Fruit fly (Drosophila melanogaster) whole organism, embryonic: ENCODE measurements around the gene asun.

ENCODE experiments used
- Atf-2 ChIP-seq: fragments of 200-800 bp; sonication (Bioruptor generic); optimal IDR thresholded peaks from 2 replicates; lab custom pipeline; 2016; ENCODE audit warnings: missing biosample characterization, missing genetic modification characterization
- CG1024 ChIP-seq: fragments of 200-800 bp; sonication (Bioruptor generic); IDR thresholded peaks from 2 replicates; pipeline ENCODE4 v1.3.6; 2022; ENCODE audit warnings: missing biosample characterization, missing genetic modification characterization
- CG10462 ChIP-seq: fragments of 200-800 bp; sonication (Bioruptor generic); optimal IDR thresholded peaks from 2 replicates; lab custom pipeline; 2016; ENCODE audit warnings: missing biosample characterization, missing genetic modification characterization
- CG10543 ChIP-seq: fragments of 200-800 bp; sonication (Bioruptor generic); optimal IDR thresholded peaks from 3 replicates; lab custom pipeline; 2017; ENCODE audit warnings: missing biosample characterization, mild to moderate bottlenecking, missing genetic modification characterization, moderate library complexity
- CG10959 ChIP-seq: fragments of 200-800 bp; sonication (Bioruptor generic); IDR thresholded peaks from 2 replicates; pipeline ENCODE4 v1.3.6; 2022; ENCODE audit warnings: missing biosample characterization, missing genetic modification characterization
- CG11247 ChIP-seq: fragments of 200-800 bp; sonication (Bioruptor generic); IDR thresholded peaks from 2 replicates; pipeline ENCODE4 v1.3.6; 2022; ENCODE audit warnings: missing biosample characterization, missing genetic modification characterization
- CG12299 ChIP-seq: fragments of 200-800 bp; sonication (Bioruptor generic); optimal IDR thresholded peaks from 2 replicates; lab custom pipeline; 2018; ENCODE audit warnings: missing biosample characterization, mild to moderate bottlenecking, missing genetic modification characterization
- CG1233 ChIP-seq: fragments of 200-800 bp; sonication (Bioruptor generic); optimal IDR thresholded peaks from 4 replicates; lab custom pipeline; 2018; ENCODE audit warnings: missing biosample characterization, mild to moderate bottlenecking, missing genetic modification characterization
- CG12942 ChIP-seq: fragments of 200-800 bp; sonication (Bioruptor generic); optimal IDR thresholded peaks from 3 replicates; lab custom pipeline; 2016; ENCODE audit warnings: missing biosample characterization, missing genetic modification characterization
- CG14441 ChIP-seq: fragments of 200-800 bp; sonication (Bioruptor generic); IDR thresholded peaks from 2 replicates; pipeline ENCODE4 v1.3.6; 2022; ENCODE audit warnings: missing biosample characterization, missing genetic modification characterization
- CG1602 ChIP-seq: fragments of 200-800 bp; sonication (Bioruptor generic); optimal IDR thresholded peaks from 3 replicates; lab custom pipeline; 2016; ENCODE audit warnings: missing biosample characterization, missing genetic modification characterization
- CG16779 ChIP-seq: fragments of 200-800 bp; sonication (Bioruptor generic); IDR thresholded peaks from 2 replicates; pipeline ENCODE4 v1.3.6; 2022; ENCODE audit warnings: missing biosample characterization, missing genetic modification characterization
- CG16813 ChIP-seq: fragments of 200-800 bp; sonication (Bioruptor generic); IDR thresholded peaks from 3 replicates; pipeline ENCODE4 v1.3.6; 2022; ENCODE audit warnings: missing biosample characterization, missing genetic modification characterization; ENCODE audit not compliant: partially characterized antibody
- CG18262 ChIP-seq: fragments of 200-800 bp; optimal IDR thresholded peaks from 3 replicates; lab custom pipeline; 2019; ENCODE audit warnings: missing biosample characterization, mild to moderate bottlenecking, missing genetic modification characterization, moderate library complexity
- CG2129 ChIP-seq: fragments of 200-800 bp; sonication (Bioruptor generic); IDR thresholded peaks from 2 replicates; pipeline ENCODE4 v1.3.6; 2022; ENCODE audit warnings: missing biosample characterization, missing genetic modification characterization; ENCODE audit not compliant: partially characterized antibody
- CG2712 ChIP-seq: fragments of 200-800 bp; optimal IDR thresholded peaks from 3 replicates; lab custom pipeline; 2019; ENCODE audit warnings: missing biosample characterization, mild to moderate bottlenecking, missing genetic modification characterization, moderate library complexity
- CG31224 ChIP-seq: fragments of 200-800 bp; sonication (Bioruptor generic); IDR thresholded peaks from 2 replicates; pipeline ENCODE4 v1.3.6; 2022; ENCODE audit warnings: missing biosample characterization, missing genetic modification characterization
- CG3407 ChIP-seq: fragments of 200-800 bp; sonication (Bioruptor generic); optimal IDR thresholded peaks from 2 replicates; lab custom pipeline; 2018; ENCODE audit warnings: missing biosample characterization, mild to moderate bottlenecking, missing genetic modification characterization
- CG4404 ChIP-seq: fragments of 200-800 bp; sonication (Bioruptor generic); IDR thresholded peaks from 2 replicates; pipeline ENCODE4 v1.3.6; 2022; ENCODE audit warnings: missing biosample characterization, missing genetic modification characterization
- CG4424 ChIP-seq: fragments of 200-800 bp; sonication (Bioruptor generic); optimal IDR thresholded peaks from 3 replicates; lab custom pipeline; 2016; ENCODE audit warnings: missing biosample characterization, missing genetic modification characterization
- CG9437 ChIP-seq: fragments of 200-800 bp; sonication (Bioruptor generic); optimal IDR thresholded peaks from 2 replicates; lab custom pipeline; 2018; ENCODE audit warnings: missing biosample characterization, mild to moderate bottlenecking, missing genetic modification characterization
- Dbx ChIP-seq: fragments of 200-800 bp; sonication (Bioruptor generic); IDR thresholded peaks from 3 replicates; pipeline ENCODE4 v1.3.6; 2022; ENCODE audit warnings: missing biosample characterization, missing genetic modification characterization
- Deaf1 ChIP-seq: fragments of 200-800 bp; optimal IDR thresholded peaks from 3 replicates; lab custom pipeline; 2019; ENCODE audit warnings: missing biosample characterization, mild to moderate bottlenecking, missing genetic modification characterization, moderate library complexity
- Dp ChIP-seq: fragments of 200-800 bp; sonication (Bioruptor generic); optimal IDR thresholded peaks from 2 replicates; lab custom pipeline; 2018; ENCODE audit warnings: missing biosample characterization, mild to moderate bottlenecking, missing genetic modification characterization, moderate library complexity
- Hr39 ChIP-seq: fragments of >200 bp; optimal IDR thresholded peaks from 2 replicates; lab custom pipeline; 2017
- MBD-R2 ChIP-seq: fragments of 200-800 bp; sonication (Bioruptor generic); IDR thresholded peaks from 2 replicates; pipeline ENCODE4 v1.3.6; 2022; ENCODE audit warnings: missing biosample characterization, missing genetic modification characterization
- Mad ChIP-seq: fragments of 200-800 bp; sonication (Bioruptor generic); optimal IDR thresholded peaks from 2 replicates; lab custom pipeline; 2016; ENCODE audit warnings: missing biosample characterization, missing genetic modification characterization
- NK7.1 ChIP-seq: fragments of 200-800 bp; sonication (Bioruptor generic); optimal IDR thresholded peaks from 3 replicates; lab custom pipeline; 2016; ENCODE audit warnings: missing biosample characterization, missing genetic modification characterization
- Nf-YA ChIP-seq: fragments of 200-800 bp; sonication (Bioruptor generic); IDR thresholded peaks from 2 replicates; pipeline ENCODE4 v1.3.6; 2022; ENCODE audit warnings: missing biosample characterization, missing genetic modification characterization
- Nf-YB ChIP-seq: fragments of 200-800 bp; sonication (Bioruptor generic); optimal IDR thresholded peaks from 3 replicates; lab custom pipeline; 2019; ENCODE audit warnings: missing biosample characterization, mild to moderate bottlenecking, missing genetic modification characterization, moderate library complexity
- Vsx1 ChIP-seq: fragments of 200-800 bp; sonication (Bioruptor generic); optimal IDR thresholded peaks from 2 replicates; lab custom pipeline; 2017; ENCODE audit warnings: missing biosample characterization, mild to moderate bottlenecking, missing genetic modification characterization, missing genetic modification reagents
- br ChIP-seq: fragments of >200 bp; optimal IDR thresholded peaks from 2 replicates; lab custom pipeline; 2017
- cg ChIP-seq: fragments of 200-800 bp; sonication (Bioruptor generic); optimal IDR thresholded peaks from 3 replicates; lab custom pipeline; 2019; ENCODE audit warnings: missing biosample characterization, mild to moderate bottlenecking, missing genetic modification characterization, moderate library complexity
- crc ChIP-seq: fragments of 200-800 bp; sonication (Bioruptor generic); optimal IDR thresholded peaks from 2 replicates; lab custom pipeline; 2016; ENCODE audit warnings: missing biosample characterization, missing genetic modification characterization
- cwo ChIP-seq: fragments of 200-800 bp; sonication (Bioruptor generic); optimal IDR thresholded peaks from 3 replicates; lab custom pipeline; 2017; ENCODE audit warnings: missing biosample characterization, missing genetic modification characterization, mild to moderate bottlenecking, moderate library complexity, missing genetic modification reagents
- emc ChIP-seq: fragments of 200-800 bp; sonication (Bioruptor generic); optimal IDR thresholded peaks from 2 replicates; lab custom pipeline; 2016; ENCODE audit warnings: missing biosample characterization, missing genetic modification characterization
- gce ChIP-seq: fragments of 200-800 bp; sonication (Bioruptor generic); IDR thresholded peaks from 3 replicates; pipeline ENCODE4 v1.3.6; 2022; ENCODE audit warnings: missing biosample characterization, missing genetic modification characterization
- inv ChIP-seq: fragments of 200-800 bp; sonication (Bioruptor generic); IDR thresholded peaks from 2 replicates; pipeline ENCODE4 v1.3.6; 2022; ENCODE audit warnings: missing biosample characterization, missing genetic modification characterization; ENCODE audit not compliant: partially characterized antibody
- jing ChIP-seq: fragments of 200-800 bp; sonication (Bioruptor generic); optimal IDR thresholded peaks from 2 replicates; lab custom pipeline; 2018; ENCODE audit warnings: missing biosample characterization, mild to moderate bottlenecking, missing genetic modification characterization
- lilli ChIP-seq: fragments of 200-800 bp; sonication (Bioruptor generic); optimal IDR thresholded peaks from 3 replicates; lab custom pipeline; 2016; ENCODE audit warnings: missing biosample characterization, missing genetic modification characterization
- maf-S ChIP-seq: fragments of 200-800 bp; sonication (Bioruptor generic); optimal IDR thresholded peaks from 2 replicates; lab custom pipeline; 2016; ENCODE audit warnings: missing biosample characterization, missing genetic modification characterization
- mld ChIP-seq: fragments of 200-800 bp; sonication (Bioruptor generic); IDR thresholded peaks from 3 replicates; pipeline ENCODE4 v1.3.6; 2022; ENCODE audit warnings: missing biosample characterization, missing genetic modification characterization; ENCODE audit not compliant: partially characterized antibody
- nmo ChIP-seq: fragments of 200-800 bp; sonication (Bioruptor generic); optimal IDR thresholded peaks from 2 replicates; lab custom pipeline; 2018; ENCODE audit warnings: missing biosample characterization, mild to moderate bottlenecking, missing genetic modification characterization, moderate library complexity
- pb ChIP-seq: fragments of 200-800 bp; sonication (Bioruptor generic); optimal IDR thresholded peaks from 3 replicates; lab custom pipeline; 2016; ENCODE audit warnings: missing biosample characterization, missing genetic modification characterization
- ranshi ChIP-seq: fragments of 200-800 bp; sonication (Bioruptor generic); IDR thresholded peaks from 2 replicates; pipeline ENCODE4 v1.3.6; 2022; ENCODE audit warnings: missing biosample characterization, missing genetic modification characterization
- tap ChIP-seq: fragments of 200-800 bp; optimal IDR thresholded peaks from 3 replicates; lab custom pipeline; 2019; ENCODE audit warnings: missing biosample characterization, mild to moderate bottlenecking, missing genetic modification characterization, moderate library complexity
- tin ChIP-seq: fragments of 200-800 bp; sonication (Bioruptor generic); optimal IDR thresholded peaks from 3 replicates; lab custom pipeline; 2016; ENCODE audit warnings: missing biosample characterization, missing genetic modification characterization
- wor ChIP-seq: fragments of 200-800 bp; sonication (Bioruptor generic); IDR thresholded peaks from 2 replicates; pipeline ENCODE4 v1.3.6; 2022; ENCODE audit warnings: missing biosample characterization, missing genetic modification characterization
- yki ChIP-seq: fragments of >200 bp; optimal IDR thresholded peaks from 3 replicates; lab custom pipeline; 2018

Gene asun

dm6 chr3R:16221359-16222299 lies 42.4 kb upstream of the asun start (continued):
- TF ChIP-seq CG2712 = peak; percentile 95
- no peak for TF ChIP-seq mld
- TF ChIP-seq Nf-YB (GFP tag; lab: Kevin White, UChicago) = peak; percentile 85
- TF ChIP-seq CG1602 (GFP tag; lab: Kevin White, UChicago) = peak; percentile 92
- TF ChIP-seq wor = peak; percentile 57; the same call in 1 of the 2 replicates
- 0 out of 2 replicates have a peak, but pooled peaks have one; percentile 11 for TF ChIP-seq Nf-YA (GFP tag; lab: Robert Waterston, UW)
- peak; percentile 78 for TF ChIP-seq Deaf1 (tag; lab: Kevin White, UChicago)
- peak; percentile 97 for TF ChIP-seq CG9437 (GFP tag; lab: Kevin White, UChicago)
- TF ChIP-seq CG14441 (GFP tag; lab: Robert Waterston, UW) = peak; percentile 80
- TF ChIP-seq CG11247 (GFP tag; lab: Robert Waterston, UW) = peak; percentile 53; the same call in 1 of the 2 replicates
- no peak for TF ChIP-seq emc (GFP tag; lab: Kevin White, UChicago)
- TF ChIP-seq NK7.1 = peak; percentile 26
- no peak for TF ChIP-seq Atf-2 (GFP tag; lab: Kevin White, UChicago)
- no peak for TF ChIP-seq yki (lab: Kevin White, UChicago)
- no peak for TF ChIP-seq MBD-R2 (GFP tag; lab: Robert Waterston, UW)
- peak; percentile 99 for TF ChIP-seq CG18262 (tag; lab: Kevin White, UChicago)
- TF ChIP-seq CG10543 (GFP tag; lab: Kevin White, UChicago) = peak; percentile 88
- TF ChIP-seq crc = peak; percentile 27
- TF ChIP-seq CG2129 (GFP tag; lab: Robert Waterston, UW) = no peak
- peak; percentile 49 for TF ChIP-seq lilli (GFP tag; lab: Kevin White, UChicago)
- no peak for TF ChIP-seq Dbx
- no peak for TF ChIP-seq inv
- TF ChIP-seq CG16813 = no peak
- TF ChIP-seq CG10462 = peak; percentile 83
- TF ChIP-seq Mad (GFP tag; lab: Kevin White, UChicago) = peak; percentile 32
- peak; percentile 91 for TF ChIP-seq tin (GFP tag; lab: Kevin White, UChicago)
- peak; percentile 98 for TF ChIP-seq nmo
- no peak for TF ChIP-seq CG10959 (GFP tag; lab: Robert Waterston, UW)
- peak; percentile 83 for TF ChIP-seq CG12942 (GFP tag; lab: Kevin White, UChicago)
- peak; percentile 96 for TF ChIP-seq CG4424 (GFP tag; lab: Kevin White, UChicago)
- TF ChIP-seq CG3407 (GFP tag; lab: Kevin White, UChicago) = peak; percentile 85
- TF ChIP-seq jing (GFP tag; lab: Kevin White, UChicago) = peak; percentile 5
- peak; percentile 86 for TF ChIP-seq tap
- no peak for TF ChIP-seq Hr39
- TF ChIP-seq CG4404 (GFP tag; lab: Robert Waterston, UW) = peak; percentile 69
- peak; percentile 86 for TF ChIP-seq Vsx1 (GFP tag; lab: Kevin White, UChicago)
- peak; percentile 57; the same call in 1 of the 2 replicates for TF ChIP-seq CG16779 (GFP tag; lab: Robert Waterston, UW)
- peak; percentile 99 for TF ChIP-seq cg (GFP tag; lab: Kevin White, UChicago)
- TF ChIP-seq Dp (GFP tag; lab: Kevin White, UChicago) = no peak
- peak; percentile 96 for TF ChIP-seq CG1233
- TF ChIP-seq CG1024 (GFP tag; lab: Robert Waterston, UW) = peak; percentile 39; the same call in 1 of the 2 replicates
- TF ChIP-seq pb (GFP tag; lab: Kevin White, UChicago) = peak; percentile 53
- peak; percentile 64; the same call in 2 of the 3 replicates for TF ChIP-seq gce (GFP tag; lab: Robert Waterston, UW)
- TF ChIP-seq maf-S (GFP tag; lab: Kevin White, UChicago) = no peak
- peak; percentile 75 for TF ChIP-seq CG12299 (tag; lab: Kevin White, UChicago)
- no peak for TF ChIP-seq br (lab: Kevin White, UChicago)
- peak; percentile 68; the same call in 1 of the 2 replicates for TF ChIP-seq ranshi
- TF ChIP-seq cwo (GFP tag; lab: Kevin White, UChicago) = peak; percentile 57
- peak; percentile 54 for TF ChIP-seq CG31224
